Fruit fly (Drosophila melanogaster) whole organism, wandering third instar larva: ENCODE results near the gene CG43675.

Experiments used
- CG9705 ChIP-seq: fragments of 200-800 bp; sonication (Bioruptor generic); optimal IDR thresholded peaks from 2 replicates; lab custom pipeline; 2018; ENCODE audit warnings: missing biosample characterization, mild to moderate bottlenecking, missing genetic modification characterization
- Dfd ChIP-seq: fragments of >200 bp; optimal IDR thresholded peaks from 2 replicates; lab custom pipeline; 2017; ENCODE audit warnings: missing biosample characterization, missing genetic modification characterization
- OdsH ChIP-seq: fragments of 200-800 bp; sonication (Bioruptor generic); optimal IDR thresholded peaks from 2 replicates; lab custom pipeline; 2016; ENCODE audit warnings: missing biosample characterization, mild to moderate bottlenecking, missing genetic modification characterization
- fru ChIP-seq: fragments of 200-800 bp; sonication (Bioruptor generic); optimal IDR thresholded peaks from 3 replicates; lab custom pipeline; 2016; ENCODE audit warnings: missing biosample characterization, mild to moderate bottlenecking, missing genetic modification characterization
- lola ChIP-seq: fragments of >200 bp; optimal IDR thresholded peaks from 2 replicates; lab custom pipeline; 2017; ENCODE audit warnings: missing biosample characterization, missing genetic modification characterization
- pan ChIP-seq: fragments of >200 bp; optimal IDR thresholded peaks from 2 replicates; lab custom pipeline; 2017
- psq ChIP-seq: fragments of 200-800 bp; sonication (Bioruptor generic); optimal IDR thresholded peaks from 3 replicates; lab custom pipeline; 2017; ENCODE audit warnings: missing biosample characterization, mild to moderate bottlenecking, missing genetic modification characterization, moderate library complexity
- rgr ChIP-seq: fragments of 200-800 bp; sonication (Bioruptor generic); optimal IDR thresholded peaks from 3 replicates; lab custom pipeline; 2016; ENCODE audit warnings: missing biosample characterization, mild to moderate bottlenecking, missing genetic modification characterization
- woc ChIP-seq: sonication (Bioruptor generic); optimal IDR thresholded peaks from 2 replicates; lab custom pipeline; 2016; ENCODE audit warnings: missing biosample characterization, mild to moderate bottlenecking, missing genetic modification characterization

DNA sequence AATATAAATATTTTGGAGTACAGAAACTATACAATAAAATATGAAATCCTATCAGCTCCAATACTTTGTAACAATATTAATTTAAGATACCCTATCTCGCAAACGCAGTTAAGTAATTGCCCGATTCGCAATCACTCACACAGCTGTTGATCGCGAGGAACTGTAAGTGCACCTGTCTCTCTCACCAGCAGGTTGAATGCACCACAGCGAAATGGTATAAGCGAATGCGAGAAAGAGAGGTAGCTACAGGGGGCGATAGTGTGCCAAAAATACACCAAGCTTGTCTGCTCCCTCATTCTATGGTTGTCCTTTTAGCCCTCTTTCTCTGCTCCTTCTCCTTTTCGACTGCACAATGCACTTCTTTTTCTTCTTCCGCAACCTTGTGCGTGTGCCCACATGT lies 16.5 kb upstream of the CG43675 start:
- TF ChIP-seq rgr (GFP tag; lab: Kevin White, UChicago) (no peak), fru (no peak), CG9705 (GFP tag; lab: Kevin White, UChicago) (no peak), pan (lab: Kevin White, UChicago) (no peak), lola (no peak), Dfd (GFP tag; lab: Kevin White, UChicago) (no peak), psq (GFP tag; lab: Kevin White, UChicago) (peak; percentile 95), woc (GFP tag; lab: Kevin White, UChicago) (no peak), OdsH (GFP tag; lab: Kevin White, UChicago) (no peak)
